Worm (Caenorhabditis elegans) whole organism, L4 larva: ENCODE results near the gene amt-4.

Experiments used
- T26A8.4 ChIP-seq: fragments of 200-800 bp; sonication (Bioruptor generic); IDR thresholded peaks from 2 replicates; pipeline ENCODE4 v1.3.6; 2022; ENCODE audit warnings: missing genetic modification characterization, missing compliant biosample characterization
- Y48G9A.11 ChIP-seq: fragments of 200-800 bp; sonication (Bioruptor generic); IDR thresholded peaks from 2 replicates; pipeline ENCODE4 v1.3.6; 2022; ENCODE audit warnings: missing genetic modification reagents, missing genetic modification characterization, missing compliant biosample characterization
- aha-1 ChIP-seq: fragments of 150-350 bp; peaks from one replicate; lab custom pipeline; 2014; ENCODE audit warnings: missing biosample characterization, missing genetic modification characterization
- aly-2 ChIP-seq: sonication (generic microtip); optimal IDR thresholded peaks from 2 replicates; lab custom pipeline; 2018; ENCODE audit warnings: missing biosample characterization, missing genetic modification characterization
- ceh-62 ChIP-seq: sonication (generic microtip); optimal IDR thresholded peaks from 2 replicates; lab custom pipeline; 2017; ENCODE audit warnings: missing biosample characterization, missing genetic modification characterization
- ceh-82 ChIP-seq: sonication (generic microtip); optimal IDR thresholded peaks from 2 replicates; lab custom pipeline; 2017; ENCODE audit warnings: missing biosample characterization, missing genetic modification characterization
- ces-1 ChIP-seq: fragments of 150-350 bp; sonication (generic microtip); optimal IDR thresholded peaks from 4 replicates; lab custom pipeline; 2014; ENCODE audit warnings: missing biosample characterization, missing genetic modification reagents, missing genetic modification characterization
- cey-2 ChIP-seq: sonication (generic microtip); optimal IDR thresholded peaks from 3 replicates; lab custom pipeline; 2017; ENCODE audit warnings: missing genetic modification characterization, mild to moderate bottlenecking, missing compliant biosample characterization, antibody characterized with exemption, borderline replicate concordance; ENCODE audit not compliant: insufficient read depth
- daf-12 ChIP-seq: fragments of 150-350 bp; optimal IDR thresholded peaks from 2 replicates; lab custom pipeline; 2014; ENCODE audit warnings: missing biosample characterization, missing genetic modification reagents, missing genetic modification characterization
- daf-16 ChIP-seq, 3 experiments: sonication (generic microtip); optimal IDR thresholded peaks; 2 replicates each; lab custom pipeline; 2016 to 2017; ENCODE audit warnings: missing genetic modification characterization in 3 of 3, missing genetic modification reagents in 3 of 3, mild to moderate bottlenecking in 2 of 3, missing compliant biosample characterization in 2 of 3, missing biosample characterization in 1 of 3, moderate library complexity in 1 of 3
- dmd-6 ChIP-seq: fragments of 200-800 bp; sonication (Bioruptor generic); IDR thresholded peaks from 2 replicates; pipeline ENCODE4 v1.3.6; 2022; ENCODE audit warnings: missing genetic modification reagents, missing genetic modification characterization, missing compliant biosample characterization
- dmd-9 ChIP-seq: fragments of 200-800 bp; sonication (Bioruptor generic); IDR thresholded peaks from 2 replicates; pipeline ENCODE4 v1.3.6; 2022; ENCODE audit warnings: missing genetic modification reagents, missing genetic modification characterization, missing compliant biosample characterization
- dpl-1 ChIP-seq: fragments of 150-350 bp; optimal IDR thresholded peaks from 2 replicates; lab custom pipeline; 2014; ENCODE audit warnings: missing biosample characterization, missing genetic modification reagents, missing genetic modification characterization
- dve-1 ChIP-seq: sonication (generic microtip); optimal IDR thresholded peaks from 2 replicates; lab custom pipeline; 2017; ENCODE audit warnings: antibody characterized with exemption, mild to moderate bottlenecking, missing genetic modification characterization, missing compliant biosample characterization; ENCODE audit not compliant: insufficient read depth
- fkh-10 ChIP-seq: fragments of 150-350 bp; optimal IDR thresholded peaks from 2 replicates; lab custom pipeline; 2014; ENCODE audit warnings: missing biosample characterization, missing genetic modification reagents, missing genetic modification characterization
- hlh-11 ChIP-seq: fragments of 200-800 bp; sonication (Bioruptor generic); optimal IDR thresholded peaks from 2 replicates; lab custom pipeline; 2018; ENCODE audit warnings: mild to moderate bottlenecking, missing genetic modification characterization, missing compliant biosample characterization
- hlh-30 ChIP-seq: sonication (generic microtip); optimal IDR thresholded peaks from 2 replicates; lab custom pipeline; 2017; ENCODE audit warnings: antibody characterized with exemption, mild to moderate bottlenecking, missing genetic modification characterization, missing compliant biosample characterization; ENCODE audit not compliant: insufficient read depth
- jun-1 ChIP-seq: fragments of 150-350 bp; optimal IDR thresholded peaks from 2 replicates; lab custom pipeline; 2014; ENCODE audit warnings: missing biosample characterization, missing genetic modification reagents, missing genetic modification characterization
- lim-7 ChIP-seq: fragments of 200-800 bp; sonication (Bioruptor generic); IDR thresholded peaks from 2 replicates; pipeline ENCODE4 v1.3.6; 2022; ENCODE audit warnings: missing genetic modification characterization, missing compliant biosample characterization
- lin-13 ChIP-seq: fragments of 150-350 bp; optimal IDR thresholded peaks from 2 replicates; lab custom pipeline; 2014; ENCODE audit warnings: missing biosample characterization, missing genetic modification reagents, missing genetic modification characterization
- lin-15B ChIP-seq: fragments of 150-350 bp; sonication (generic microtip); optimal IDR thresholded peaks from 3 replicates; lab custom pipeline; 2014; ENCODE audit warnings: missing biosample characterization, missing genetic modification characterization
- lir-3 ChIP-seq: sonication (generic microtip); optimal IDR thresholded peaks from 2 replicates; lab custom pipeline; 2016; ENCODE audit warnings: mild to moderate bottlenecking, missing genetic modification characterization, missing compliant biosample characterization
- madf-5 ChIP-seq, 2 experiments: fragments of 200-800 bp; sonication (Bioruptor generic); IDR thresholded peaks; 2 replicates each; pipeline ENCODE4 v1.3.6; 2022; ENCODE audit warnings: missing compliant biosample characterization in 2 of 2, missing genetic modification characterization in 2 of 2
- mep-1 ChIP-seq: fragments of 150-350 bp; sonication (generic microtip); optimal IDR thresholded peaks from 3 replicates; lab custom pipeline; 2014; ENCODE audit warnings: missing biosample characterization, missing genetic modification characterization
- nhr-11 ChIP-seq: fragments of 150-350 bp; optimal IDR thresholded peaks from 2 replicates; lab custom pipeline; 2014; ENCODE audit warnings: missing biosample characterization, missing genetic modification characterization
- nhr-28 ChIP-seq: fragments of 150-350 bp; optimal IDR thresholded peaks from 2 replicates; lab custom pipeline; 2014; ENCODE audit warnings: missing biosample characterization, missing genetic modification characterization
- nhr-41 ChIP-seq: fragments of 200-800 bp; sonication (Bioruptor generic); IDR thresholded peaks from 2 replicates; pipeline ENCODE4 v1.3.6; 2022; ENCODE audit warnings: missing genetic modification reagents, missing genetic modification characterization, missing compliant biosample characterization
- nhr-6 ChIP-seq: fragments of 150-350 bp; optimal IDR thresholded peaks from 2 replicates; lab custom pipeline; 2014; ENCODE audit warnings: missing biosample characterization, missing genetic modification characterization
- nhr-77 ChIP-seq: fragments of 150-350 bp; optimal IDR thresholded peaks from 2 replicates; lab custom pipeline; 2014; ENCODE audit warnings: missing biosample characterization, missing genetic modification characterization
- pqm-1 ChIP-seq: sonication (generic microtip); optimal IDR thresholded peaks from 2 replicates; lab custom pipeline; 2017; ENCODE audit warnings: missing biosample characterization, missing genetic modification characterization
- tag-97 ChIP-seq: fragments of 200-800 bp; sonication (Bioruptor generic); IDR thresholded peaks from 2 replicates; pipeline ENCODE4 v1.3.6; 2022; ENCODE audit warnings: missing genetic modification characterization, missing compliant biosample characterization
- tra-1 ChIP-seq: fragments of 200-800 bp; sonication (Bioruptor generic); IDR thresholded peaks from 2 replicates; pipeline ENCODE4 v1.3.6; 2022; ENCODE audit warnings: missing genetic modification reagents, missing genetic modification characterization, missing compliant biosample characterization
- unc-130 ChIP-seq: sonication (generic microtip); optimal IDR thresholded peaks from 2 replicates; lab custom pipeline; 2016; ENCODE audit warnings: missing genetic modification reagents, missing genetic modification characterization, missing compliant biosample characterization
- unc-62 ChIP-seq, 3 experiments: fragments of 150-350 bp in 1 of 3; sonication (generic microtip); optimal IDR thresholded peaks in 2 of 3; peaks in 1 of 3; 1 replicate in 1 of 3; 2 replicates in 2 of 3; lab custom pipeline; 2014 to 2017; ENCODE audit warnings: missing biosample characterization in 3 of 3, missing genetic modification characterization in 3 of 3, missing genetic modification reagents in 3 of 3, missing genotype in 1 of 3
- zag-1 ChIP-seq: fragments of 150-350 bp; optimal IDR thresholded peaks from 2 replicates; lab custom pipeline; 2014; ENCODE audit warnings: missing biosample characterization, missing genetic modification characterization
- zfp-2 ChIP-seq: sonication (generic microtip); optimal IDR thresholded peaks from 2 replicates; lab custom pipeline; 2016; ENCODE audit warnings: mild to moderate bottlenecking, missing genetic modification characterization, missing compliant biosample characterization

The amt-4 gene

DNA sequence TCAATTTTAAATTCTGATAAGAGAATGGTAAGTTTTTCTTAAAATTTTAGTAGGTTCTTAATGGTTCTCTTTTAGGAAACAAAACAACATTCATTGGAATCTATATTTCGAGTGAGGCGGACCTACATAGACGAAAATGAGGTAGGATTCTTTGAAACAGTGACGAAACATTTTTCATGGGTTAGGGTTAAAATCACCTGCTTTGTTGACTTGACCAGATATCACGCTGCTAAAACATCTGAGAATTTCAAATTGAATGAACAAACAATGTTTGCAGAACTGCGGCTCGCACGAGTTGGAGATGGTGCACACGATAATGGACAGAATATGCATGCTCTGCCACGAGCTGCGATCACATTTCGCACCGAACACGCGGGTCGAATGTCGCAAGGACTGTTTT is 2.8 kb upstream of the amt-4 start:
- TF ChIP-seq zag-1 (tag; lab: Kevin White, UChicago) (no peak), tag-97 (no peak), lim-7 (GFP tag; lab: Robert Waterston, UW) (no peak), aha-1 (tag; lab: Kevin White, UChicago) (peak; percentile 78), unc-62 (GFP tag; optimal IDR thresholded peaks at IDR 0.05 in 1 of 2; lab: Kevin White, UChicago) (peak in 1 of 2 experiments; percentile 57), unc-62 (tag; optimal IDR thresholded peaks at IDR 0.05; lab: Kevin White, UChicago) (no peak), hlh-30 (tag; lab: Kevin White, UChicago) (peak; percentile 29), zfp-2 (tag; lab: Kevin White, UChicago) (no peak)

DNA sequence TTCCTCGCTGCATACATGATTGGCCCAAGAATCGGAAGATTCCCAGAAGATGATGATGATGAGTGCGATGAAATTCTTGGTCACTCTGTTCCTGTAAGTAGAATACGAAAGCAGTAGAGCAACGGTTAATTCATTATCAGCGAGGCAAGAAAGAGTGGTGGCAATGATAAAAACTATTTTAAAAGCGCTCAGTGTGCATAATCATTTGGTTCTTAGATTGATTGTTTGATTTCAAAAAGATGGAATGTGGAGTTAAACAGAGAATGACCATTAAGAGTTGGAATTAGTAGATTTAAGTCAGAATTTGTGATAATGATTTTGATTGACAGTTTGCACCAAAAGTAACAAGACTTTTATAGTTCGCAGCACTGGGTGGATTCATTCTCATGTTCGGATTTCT is 2.0 kb downstream of the amt-4 start:
- TF ChIP-seq mep-1 (tag; lab: Kevin White, UChicago) (no peak), nhr-41 (GFP tag; lab: Robert Waterston, UW) (no peak), aha-1 (tag; lab: Kevin White, UChicago) (peak; percentile 31), daf-16 (GFP tag; optimal IDR thresholded peaks at IDR 0.05; lab: Kevin White, UChicago) (no peak), daf-16 (tag; optimal IDR thresholded peaks at IDR 0.05; lab: Kevin White, UChicago) (peak; percentile 18), daf-12 (tag; lab: Kevin White, UChicago) (no peak), nhr-77 (tag; lab: Kevin White, UChicago) (no peak), nhr-11 (tag; lab: Kevin White, UChicago) (no peak), hlh-11 (tag; lab: Kevin White, UChicago) (peak; percentile 32), nhr-28 (peak; percentile 53), ceh-82 (tag; lab: Kevin White, UChicago) (no peak), lin-15B (no peak), Y48G9A.11 (GFP tag; lab: Robert Waterston, UW) (no peak), unc-130 (GFP tag; lab: Kevin White, UChicago) (no peak), dmd-9 (no peak), dmd-6 (GFP tag; lab: Robert Waterston, UW) (peak; percentile 83), ceh-62 (tag; lab: Kevin White, UChicago) (no peak), pqm-1 (tag; lab: Kevin White, UChicago) (peak; percentile 70), dve-1 (peak; percentile 20), tra-1 (GFP tag; lab: Robert Waterston, UW) (0 out of 2 replicates have a peak, but pooled peaks have one; percentile 7), cey-2 (tag; lab: Kevin White, UChicago) (no peak), nhr-6 (no peak), ces-1 (GFP tag; lab: Kevin White, UChicago) (no peak), aly-2 (tag; lab: Kevin White, UChicago) (no peak), madf-5 (GFP tag; IDR thresholded peaks at IDR 0.05; lab: Robert Waterston, UW) (no peak)

DNA sequence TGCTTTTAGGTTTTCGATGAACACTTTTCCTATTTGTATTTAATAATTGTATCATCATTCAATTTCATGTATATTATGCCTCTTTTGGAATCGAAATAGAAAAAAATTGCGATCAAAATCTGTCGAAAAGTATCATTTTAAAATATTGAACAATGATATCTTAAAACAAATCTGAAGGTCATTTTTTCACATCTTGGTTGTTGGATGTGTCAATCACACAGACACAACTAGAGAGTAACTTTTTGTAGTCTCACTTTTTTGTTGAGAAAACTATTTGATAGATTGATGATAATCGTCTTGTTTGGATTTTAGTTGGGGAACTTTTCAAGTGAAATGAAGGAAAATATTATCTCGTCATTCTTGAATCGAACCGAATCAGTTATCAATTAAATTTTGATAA is 4.2 kb downstream of the amt-4 start:
- TF ChIP-seq unc-62 (GFP tag; optimal IDR thresholded peaks at IDR 0.05 in 1 of 2; lab: Kevin White, UChicago) (peak in 1 of 2 experiments; percentile 75), unc-62 (tag; optimal IDR thresholded peaks at IDR 0.05; lab: Kevin White, UChicago) (no peak), nhr-28 (peak; percentile 63), lir-3 (no peak), dmd-6 (GFP tag; lab: Robert Waterston, UW) (peak; percentile 28; the same call in 1 of the 2 replicates), jun-1 (tag; lab: Kevin White, UChicago) (no peak)

DNA sequence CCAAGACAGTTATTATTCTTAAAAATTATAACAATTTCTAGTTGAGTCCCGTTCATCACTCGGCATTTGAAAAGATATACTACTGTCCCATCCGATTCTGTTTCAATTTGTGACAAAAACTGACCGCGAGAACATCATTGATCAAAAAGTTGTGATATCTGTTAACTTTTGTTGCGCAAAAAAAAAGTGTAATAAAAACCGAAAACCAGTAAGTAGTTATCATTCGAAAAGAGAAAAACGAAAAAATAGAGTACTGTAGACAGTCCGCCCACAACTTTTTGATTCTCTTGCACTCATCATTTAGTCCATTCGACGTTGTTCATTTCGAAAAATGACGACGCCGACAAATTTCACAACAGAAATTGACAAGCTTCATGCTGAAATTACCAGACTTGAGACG is 6.0 kb downstream of the amt-4 start, which contains the start of gene amt-1:
amt-1 (plus strand) TSS at position 301 of the 400 bp plus-strand sequence.
- TF ChIP-seq dmd-6 (GFP tag; lab: Robert Waterston, UW) = 0 out of 2 replicates have a peak, but pooled peaks have one; percentile 13
- no peak for TF ChIP-seq lin-13

DNA sequence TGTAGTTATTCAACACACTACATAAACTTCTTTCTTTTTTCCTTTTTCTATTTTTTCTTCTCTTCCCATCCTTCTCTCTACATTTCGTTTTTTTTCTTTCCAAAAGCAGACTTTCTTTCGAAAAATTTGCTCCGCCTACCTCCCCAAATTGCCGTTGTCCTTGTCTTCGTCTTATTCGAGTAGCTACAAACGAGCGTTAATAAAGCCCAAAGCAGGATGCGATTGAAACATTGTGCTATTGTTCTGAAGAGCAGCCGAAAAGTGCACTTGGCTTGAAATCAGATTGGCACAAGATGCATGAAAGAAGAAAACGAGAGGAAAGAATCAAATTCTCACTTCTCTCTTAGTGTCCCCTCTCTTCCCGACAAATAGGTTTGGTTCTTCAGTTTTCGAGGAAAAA is 9.8 kb downstream of the amt-4 start:
- TF ChIP-seq ces-1 (GFP tag; lab: Kevin White, UChicago) (peak; percentile 42), dpl-1 (no peak), T26A8.4 (GFP tag; lab: Robert Waterston, UW) (no peak), fkh-10 (GFP tag; lab: Kevin White, UChicago) (peak; percentile 52)
